Fruit fly (Drosophila melanogaster) whole organism, embryonic: ENCODE data around the gene SoxN.

Experiments
- Bgb ChIP-seq: fragments of 200-800 bp; sonication (Bioruptor generic); IDR thresholded peaks from 2 replicates; pipeline ENCODE4 v1.3.6; 2022; ENCODE audit warnings: missing biosample characterization, missing genetic modification characterization; ENCODE audit not compliant: partially characterized antibody
- CG11398 ChIP-seq: fragments of 200-800 bp; sonication (Bioruptor generic); optimal IDR thresholded peaks from 2 replicates; lab custom pipeline; 2016; ENCODE audit warnings: missing biosample characterization, missing genetic modification characterization
- CG12155 ChIP-seq: fragments of 200-800 bp; sonication (Bioruptor generic); optimal IDR thresholded peaks from 3 replicates; lab custom pipeline; 2016; ENCODE audit warnings: missing biosample characterization, missing genetic modification characterization
- CG13424 ChIP-seq: fragments of 200-800 bp; sonication (Bioruptor generic); optimal IDR thresholded peaks from 2 replicates; lab custom pipeline; 2019; ENCODE audit warnings: missing biosample characterization, mild to moderate bottlenecking, missing genetic modification characterization, moderate library complexity
- CG15696 ChIP-seq: fragments of 200-800 bp; sonication (Bioruptor generic); optimal IDR thresholded peaks from 2 replicates; lab custom pipeline; 2019; ENCODE audit warnings: missing biosample characterization, mild to moderate bottlenecking, missing genetic modification characterization, moderate library complexity
- CG1602 ChIP-seq: fragments of 200-800 bp; sonication (Bioruptor generic); optimal IDR thresholded peaks from 3 replicates; lab custom pipeline; 2016; ENCODE audit warnings: missing biosample characterization, missing genetic modification characterization
- CG16863 ChIP-seq: fragments of 200-800 bp; sonication (Bioruptor generic); optimal IDR thresholded peaks from 3 replicates; lab custom pipeline; 2016; ENCODE audit warnings: missing biosample characterization, missing genetic modification characterization
- CG17568 ChIP-seq: fragments of 200-800 bp; sonication (Bioruptor generic); optimal IDR thresholded peaks from 2 replicates; lab custom pipeline; 2018; ENCODE audit warnings: missing biosample characterization, mild to moderate bottlenecking, missing genetic modification characterization, moderate library complexity
- CG18011 ChIP-seq: fragments of 200-800 bp; sonication (Bioruptor generic); optimal IDR thresholded peaks from 2 replicates; lab custom pipeline; 2017; ENCODE audit warnings: missing biosample characterization, missing genetic modification characterization, mild to moderate bottlenecking, moderate library complexity, missing genotype
- CG2199 ChIP-seq: fragments of 200-800 bp; sonication (Bioruptor generic); IDR thresholded peaks from 3 replicates; pipeline ENCODE4 v1.3.6; 2022; ENCODE audit warnings: missing biosample characterization, missing genetic modification characterization
- CG3407 ChIP-seq: fragments of 200-800 bp; sonication (Bioruptor generic); optimal IDR thresholded peaks from 2 replicates; lab custom pipeline; 2018; ENCODE audit warnings: missing biosample characterization, mild to moderate bottlenecking, missing genetic modification characterization
- CG3847 ChIP-seq: fragments of 200-800 bp; sonication (Bioruptor generic); IDR thresholded peaks from 2 replicates; pipeline ENCODE4 v1.3.6; 2022; ENCODE audit warnings: missing biosample characterization, missing genetic modification characterization
- CG6254 ChIP-seq: fragments of 200-800 bp; sonication (Bioruptor generic); optimal IDR thresholded peaks from 3 replicates; lab custom pipeline; 2017; ENCODE audit warnings: mild to moderate bottlenecking, missing biosample characterization, missing genetic modification reagents, missing genetic modification characterization
- CG6791 ChIP-seq: fragments of 200-800 bp; sonication (Bioruptor generic); IDR thresholded peaks from 3 replicates; pipeline ENCODE4 v1.3.6; 2022; ENCODE audit warnings: missing biosample characterization, missing genetic modification characterization; ENCODE audit not compliant: partially characterized antibody
- CG6813 ChIP-seq: fragments of 200-800 bp; sonication (Bioruptor generic); optimal IDR thresholded peaks from 2 replicates; lab custom pipeline; 2017; ENCODE audit warnings: missing biosample characterization, missing genetic modification characterization, mild to moderate bottlenecking, moderate library complexity, missing genetic modification reagents
- CG8281 ChIP-seq: fragments of 200-800 bp; sonication (Bioruptor generic); optimal IDR thresholded peaks from 2 replicates; lab custom pipeline; 2018; ENCODE audit warnings: missing biosample characterization, mild to moderate bottlenecking, missing genetic modification characterization, moderate library complexity
- CG8359 ChIP-seq: fragments of 200-800 bp; sonication (Bioruptor generic); optimal IDR thresholded peaks from 2 replicates; lab custom pipeline; 2017; ENCODE audit warnings: missing biosample characterization, mild to moderate bottlenecking, missing genetic modification characterization, borderline replicate concordance
- CG8924 ChIP-seq: fragments of 200-800 bp; optimal IDR thresholded peaks from 3 replicates; lab custom pipeline; 2019; ENCODE audit warnings: missing biosample characterization, mild to moderate bottlenecking, missing genetic modification characterization, moderate library complexity
- CG9727 ChIP-seq: fragments of 200-800 bp; sonication (Bioruptor generic); optimal IDR thresholded peaks from 3 replicates; lab custom pipeline; 2017; ENCODE audit warnings: missing biosample characterization, mild to moderate bottlenecking, missing genetic modification characterization
- Fer1 ChIP-seq: fragments of 200-800 bp; sonication (Bioruptor generic); optimal IDR thresholded peaks from 2 replicates; lab custom pipeline; 2017; ENCODE audit warnings: missing biosample characterization, mild to moderate bottlenecking, missing genetic modification characterization
- HHEX ChIP-seq: fragments of 200-800 bp; sonication (Bioruptor generic); optimal IDR thresholded peaks from 3 replicates; lab custom pipeline; 2017; ENCODE audit warnings: missing biosample characterization, mild to moderate bottlenecking, missing genetic modification characterization, missing genetic modification reagents
- HLH4C ChIP-seq: fragments of 200-800 bp; sonication (Bioruptor generic); IDR thresholded peaks from 3 replicates; pipeline ENCODE4 v1.3.6; 2022; ENCODE audit warnings: missing biosample characterization, missing genetic modification characterization; ENCODE audit not compliant: partially characterized antibody
- HmgD ChIP-seq: fragments of 200-800 bp; sonication (Bioruptor generic); optimal IDR thresholded peaks from 3 replicates; lab custom pipeline; 2016; ENCODE audit warnings: missing biosample characterization, missing genetic modification characterization
- Hr3 ChIP-seq: fragments of 200-800 bp; sonication (Bioruptor generic); optimal IDR thresholded peaks from 3 replicates; lab custom pipeline; 2016; ENCODE audit warnings: missing biosample characterization, missing genetic modification characterization
- Hsf ChIP-seq: fragments of 200-800 bp; sonication (Bioruptor generic); optimal IDR thresholded peaks from 3 replicates; lab custom pipeline; 2016; ENCODE audit warnings: missing biosample characterization, missing genetic modification characterization
- Mrtf ChIP-seq: fragments of 200-800 bp; sonication (Bioruptor generic); IDR thresholded peaks from 3 replicates; pipeline ENCODE4 v1.3.6; 2022; ENCODE audit warnings: missing biosample characterization, missing genetic modification characterization
- Pdp1 ChIP-seq, 2 experiments: fragments of 200-800 bp; sonication (Bioruptor generic); optimal IDR thresholded peaks; 3 replicates each; lab custom pipeline; 2016; ENCODE audit warnings: missing biosample characterization in 2 of 2, missing genetic modification characterization in 2 of 2, mild to moderate bottlenecking in 1 of 2, moderate library complexity in 1 of 2
- Stat92E ChIP-seq, 3 experiments: fragments of >200 bp in 2 of 3; fragments of 200-800 bp in 1 of 3; sonication (Bioruptor generic) in 1 of 3; optimal IDR thresholded peaks; 2 replicates each; lab custom pipeline; 2017 to 2019; ENCODE audit warnings: missing biosample characterization in 3 of 3, missing genetic modification characterization in 3 of 3, mild to moderate bottlenecking in 1 of 3, moderate library complexity in 1 of 3
- Taf1 ChIP-seq: fragments of 200-800 bp; sonication (Bioruptor generic); IDR thresholded peaks from 2 replicates; pipeline ENCODE4 v1.3.6; 2022; ENCODE audit warnings: missing biosample characterization, missing genetic modification characterization
- caup ChIP-seq: fragments of 200-800 bp; sonication (Bioruptor generic); optimal IDR thresholded peaks from 3 replicates; lab custom pipeline; 2017; ENCODE audit warnings: missing biosample characterization, mild to moderate bottlenecking, missing genetic modification characterization, moderate library complexity; ENCODE audit not compliant: severe bottlenecking
- cg ChIP-seq: fragments of 200-800 bp; sonication (Bioruptor generic); optimal IDR thresholded peaks from 3 replicates; lab custom pipeline; 2019; ENCODE audit warnings: missing biosample characterization, mild to moderate bottlenecking, missing genetic modification characterization, moderate library complexity
- ci ChIP-seq: fragments of 200-800 bp; sonication (Bioruptor generic); IDR thresholded peaks from 3 replicates; pipeline ENCODE4 v1.3.6; 2022; ENCODE audit warnings: missing biosample characterization, missing genetic modification characterization
- dimm ChIP-seq: fragments of 200-800 bp; sonication (Bioruptor generic); IDR thresholded peaks from 2 replicates; pipeline ENCODE4 v1.3.6; 2022; ENCODE audit warnings: missing biosample characterization, missing genetic modification characterization
- fru ChIP-seq: fragments of >200 bp; optimal IDR thresholded peaks from 2 replicates; lab custom pipeline; 2017
- grau ChIP-seq: fragments of 200-800 bp; optimal IDR thresholded peaks from 3 replicates; lab custom pipeline; 2019; ENCODE audit warnings: missing biosample characterization, mild to moderate bottlenecking, missing genetic modification characterization, moderate library complexity
- hb ChIP-seq: fragments of 200-800 bp; sonication (Bioruptor generic); IDR thresholded peaks from 3 replicates; pipeline ENCODE4 v1.3.6; 2022; ENCODE audit warnings: missing biosample characterization, missing genetic modification characterization; ENCODE audit not compliant: partially characterized antibody
- ind ChIP-seq: fragments of 200-800 bp; sonication (Bioruptor generic); optimal IDR thresholded peaks from 3 replicates; lab custom pipeline; 2016; ENCODE audit warnings: missing biosample characterization, missing genetic modification characterization
- jigr1 ChIP-seq: fragments of 200-800 bp; sonication (Bioruptor generic); IDR thresholded peaks from 3 replicates; pipeline ENCODE4 v1.3.6; 2022; ENCODE audit warnings: missing biosample characterization, missing genetic modification characterization
- kay ChIP-seq: fragments of 200-800 bp; sonication (Bioruptor generic); optimal IDR thresholded peaks from 2 replicates; lab custom pipeline; 2016; ENCODE audit warnings: missing biosample characterization, missing genetic modification characterization
- lab ChIP-seq: fragments of 200-800 bp; sonication (Bioruptor generic); optimal IDR thresholded peaks from 3 replicates; lab custom pipeline; 2017; ENCODE audit warnings: missing biosample characterization, missing genetic modification characterization, mild to moderate bottlenecking, moderate library complexity, missing genetic modification reagents
- row ChIP-seq: fragments of 200-800 bp; sonication (Bioruptor generic); IDR thresholded peaks from 3 replicates; pipeline ENCODE4 v1.3.6; 2022; ENCODE audit warnings: missing biosample characterization, missing genetic modification characterization
- run ChIP-seq: fragments of 200-800 bp; sonication (Bioruptor generic); optimal IDR thresholded peaks from 3 replicates; lab custom pipeline; 2018; ENCODE audit warnings: missing biosample characterization, mild to moderate bottlenecking, missing genetic modification characterization
- salm ChIP-seq: fragments of 200-800 bp; sonication (Bioruptor generic); optimal IDR thresholded peaks from 2 replicates; lab custom pipeline; 2018; ENCODE audit warnings: missing biosample characterization, mild to moderate bottlenecking, missing genetic modification characterization
- sc ChIP-seq, 3 experiments: fragments of >200 bp in 2 of 3; fragments of 200-800 bp in 1 of 3; sonication (Bioruptor generic) in 1 of 3; optimal IDR thresholded peaks; 2 replicates in 2 of 3; 3 replicates in 1 of 3; lab custom pipeline; 2017; ENCODE audit warnings: mild to moderate bottlenecking in 1 of 3, missing biosample characterization in 1 of 3, missing genetic modification characterization in 1 of 3, missing genetic modification reagents in 1 of 3
- sqz ChIP-seq: fragments of 200-800 bp; sonication (Bioruptor generic); optimal IDR thresholded peaks from 3 replicates; lab custom pipeline; 2018; ENCODE audit warnings: missing biosample characterization, mild to moderate bottlenecking, missing genetic modification characterization
- stc ChIP-seq: fragments of 200-800 bp; sonication (Bioruptor generic); IDR thresholded peaks from 2 replicates; pipeline ENCODE4 v1.3.6; 2022; ENCODE audit warnings: missing biosample characterization, missing genetic modification characterization
- sug ChIP-seq: fragments of 200-800 bp; optimal IDR thresholded peaks from 2 replicates; lab custom pipeline; 2019; ENCODE audit warnings: missing biosample characterization, mild to moderate bottlenecking, missing genetic modification characterization, moderate library complexity
- tgo ChIP-seq: fragments of 200-800 bp; sonication (Bioruptor generic); IDR thresholded peaks from 3 replicates; pipeline ENCODE4 v1.3.6; 2022; ENCODE audit warnings: missing biosample characterization, missing genetic modification characterization
- twi ChIP-seq: fragments of 200-800 bp; optimal IDR thresholded peaks from 2 replicates; lab custom pipeline; 2019; ENCODE audit warnings: missing biosample characterization, mild to moderate bottlenecking, missing genetic modification characterization, moderate library complexity
- usp ChIP-seq: fragments of >200 bp; optimal IDR thresholded peaks from 2 replicates; lab custom pipeline; 2017; ENCODE audit warnings: missing biosample characterization, missing genetic modification characterization

Gene SoxN

dm6 chr2L:8859839-8860238 lies 34.4 kb downstream of the SoxN start (continued):
- TF ChIP-seq twi (tag; lab: Kevin White, UChicago) (peak; percentile 6), run (tag; lab: Kevin White, UChicago) (no peak), Hsf (no peak), fru (lab: Kevin White, UChicago) (no peak), CG8281 (tag; lab: Kevin White, UChicago) (no peak), grau (tag; lab: Kevin White, UChicago) (no peak), CG6791 (GFP tag; lab: Robert Waterston, UW) (no peak), CG13424 (no peak), CG9727 (GFP tag; lab: Kevin White, UChicago) (peak; percentile 37), Bgb (GFP tag; lab: Robert Waterston, UW) (no peak), Fer1 (GFP tag; lab: Kevin White, UChicago) (peak; percentile 14), lab (GFP tag; lab: Kevin White, UChicago) (peak; percentile 71), ci (peak; percentile 42; the same call in 2 of the 3 replicates), HmgD (GFP tag; lab: Kevin White, UChicago) (no peak), Pdp1 (GFP tag; optimal IDR thresholded peaks at IDR 0.05; lab: Kevin White, UChicago) (peak in 1 of 2 experiments; percentile 72), usp (GFP tag; lab: Kevin White, UChicago) (no peak), CG3847 (GFP tag; lab: Robert Waterston, UW) (no peak), CG16863 (GFP tag; lab: Kevin White, UChicago) (no peak), CG8924 (tag; lab: Kevin White, UChicago) (no peak), CG17568 (GFP tag; lab: Kevin White, UChicago) (peak; percentile 45), CG12155 (no peak), CG1602 (GFP tag; lab: Kevin White, UChicago) (no peak), tgo (GFP tag; lab: Robert Waterston, UW) (no peak), Taf1 (no peak), row (GFP tag; lab: Robert Waterston, UW) (no peak), stc (no peak), Mrtf (GFP tag; lab: Robert Waterston, UW) (no peak), HHEX (GFP tag; lab: Kevin White, UChicago) (peak; percentile 41), salm (tag; lab: Kevin White, UChicago) (no peak), ind (GFP tag; lab: Kevin White, UChicago) (no peak), CG6813 (GFP tag; lab: Kevin White, UChicago) (peak; percentile 63), sc (optimal IDR thresholded peaks at IDR 0.05; lab: Kevin White, UChicago) (no peak), sc (GFP tag; optimal IDR thresholded peaks at IDR 0.05; lab: Kevin White, UChicago) (no peak), CG2199 (GFP tag; lab: Robert Waterston, UW) (0 out of 3 replicates have a peak, but pooled peaks have one; percentile 30), dimm (GFP tag; lab: Robert Waterston, UW) (no peak), sqz (GFP tag; lab: Kevin White, UChicago) (peak; percentile 6), cg (GFP tag; lab: Kevin White, UChicago) (no peak), HLH4C (GFP tag; lab: Robert Waterston, UW) (no peak), sug (tag; lab: Kevin White, UChicago) (no peak), CG3407 (GFP tag; lab: Kevin White, UChicago) (peak; percentile 51), Stat92E (GFP tag; optimal IDR thresholded peaks at IDR 0.05; lab: Kevin White, UChicago) (no peak), caup (GFP tag; lab: Kevin White, UChicago) (peak; percentile 32), CG6254 (GFP tag; lab: Kevin White, UChicago) (peak; percentile 19), hb (GFP tag; lab: Robert Waterston, UW) (no peak), CG18011 (GFP tag; lab: Kevin White, UChicago) (no peak), jigr1 (GFP tag; lab: Robert Waterston, UW) (no peak), CG15696 (tag; lab: Kevin White, UChicago) (peak; percentile 29), CG8359 (peak; percentile 15), CG11398 (no peak), Hr3 (no peak), kay (GFP tag; lab: Kevin White, UChicago) (no peak)
